Worm (Caenorhabditis elegans) whole organism, L3 larva: ENCODE data around the gene Y71H2AM.14.

ENCODE experiments used
- ZK546.5 ChIP-seq: sonication (generic microtip); optimal IDR thresholded peaks from 2 replicates; lab custom pipeline; 2017; ENCODE audit warnings: missing biosample characterization, missing genetic modification characterization
- ama-1 ChIP-seq: fragments of 150-350 bp; optimal IDR thresholded peaks from 2 replicates; lab custom pipeline; 2018
- ceh-16 ChIP-seq: sonication (generic microtip); optimal IDR thresholded peaks from 2 replicates; lab custom pipeline; 2017; ENCODE audit warnings: missing biosample characterization, missing genetic modification characterization
- ceh-82 ChIP-seq: fragments of 150-350 bp; optimal IDR thresholded peaks from 2 replicates; lab custom pipeline; 2014; ENCODE audit warnings: missing biosample characterization, missing genetic modification characterization
- ceh-9 ChIP-seq: sonication (generic microtip); optimal IDR thresholded peaks from 2 replicates; lab custom pipeline; 2018; ENCODE audit warnings: missing biosample characterization, missing genetic modification characterization
- daf-12 ChIP-seq: fragments of 150-350 bp; optimal IDR thresholded peaks from 2 replicates; lab custom pipeline; 2014; ENCODE audit warnings: missing biosample characterization, missing genetic modification reagents, missing genetic modification characterization
- egl-5 ChIP-seq: fragments of 150-350 bp; optimal IDR thresholded peaks from 2 replicates; lab custom pipeline; 2017; ENCODE audit warnings: missing biosample characterization, missing genetic modification reagents, missing genetic modification characterization, inconsistent platforms
- elt-1 ChIP-seq: fragments of 150-350 bp; optimal IDR thresholded peaks from 2 replicates; lab custom pipeline; 2014; ENCODE audit warnings: missing biosample characterization, missing genetic modification characterization
- elt-2 ChIP-seq: sonication (generic microtip); optimal IDR thresholded peaks from 2 replicates; lab custom pipeline; 2016; ENCODE audit warnings: missing genetic modification reagents, mild to moderate bottlenecking, missing genetic modification characterization, missing compliant biosample characterization
- eor-1 ChIP-seq, 2 experiments: fragments of 150-350 bp; optimal IDR thresholded peaks; 2 replicates each; lab custom pipeline; 2014 to 2018; ENCODE audit warnings: missing biosample characterization in 2 of 2, missing genetic modification characterization in 2 of 2
- fkh-10 ChIP-seq: sonication (generic microtip); optimal IDR thresholded peaks from 2 replicates; lab custom pipeline; 2017; ENCODE audit warnings: missing biosample characterization, missing genetic modification reagents, missing genetic modification characterization
- fkh-2 ChIP-seq: fragments of 150-350 bp; optimal IDR thresholded peaks from 2 replicates; lab custom pipeline; 2014; ENCODE audit warnings: missing biosample characterization, missing genetic modification reagents, missing genetic modification characterization
- fos-1 ChIP-seq: fragments of 150-350 bp; optimal IDR thresholded peaks from 2 replicates; lab custom pipeline; 2014; ENCODE audit warnings: missing biosample characterization, missing genetic modification characterization
- hmg-11 ChIP-seq: sonication (generic microtip); optimal IDR thresholded peaks from 2 replicates; lab custom pipeline; 2016; ENCODE audit warnings: missing genetic modification characterization, missing compliant biosample characterization
- jun-1 ChIP-seq: fragments of 150-350 bp; optimal IDR thresholded peaks from 2 replicates; lab custom pipeline; 2014; ENCODE audit warnings: missing biosample characterization, missing genetic modification reagents, missing genetic modification characterization
- lin-15B ChIP-seq: fragments of 150-350 bp; optimal IDR thresholded peaks from 2 replicates; lab custom pipeline; 2014; ENCODE audit warnings: missing biosample characterization, missing genetic modification characterization
- lin-39 ChIP-seq: fragments of 150-350 bp; optimal IDR thresholded peaks from 2 replicates; lab custom pipeline; 2018; ENCODE audit warnings: missing biosample characterization, missing genetic modification reagents, missing genetic modification characterization
- nfya-1 ChIP-seq: sonication (generic microtip); optimal IDR thresholded peaks from 2 replicates; lab custom pipeline; 2017; ENCODE audit warnings: missing genetic modification characterization, mild to moderate bottlenecking, missing compliant biosample characterization, antibody characterized with exemption, moderate library complexity; ENCODE audit not compliant: insufficient read depth
- nhr-11 ChIP-seq: fragments of 150-350 bp; optimal IDR thresholded peaks from 2 replicates; lab custom pipeline; 2014; ENCODE audit warnings: missing biosample characterization, missing genetic modification characterization
- nhr-12 ChIP-seq: fragments of 150-350 bp; optimal IDR thresholded peaks from 2 replicates; lab custom pipeline; 2014; ENCODE audit warnings: missing biosample characterization, missing genetic modification characterization
- nhr-23 ChIP-seq: fragments of 150-350 bp; optimal IDR thresholded peaks from 2 replicates; lab custom pipeline; 2014; ENCODE audit warnings: missing biosample characterization, missing genetic modification reagents, missing genetic modification characterization
- nhr-237 ChIP-seq: fragments of 150-350 bp; optimal IDR thresholded peaks from 2 replicates; lab custom pipeline; 2014; ENCODE audit warnings: missing biosample characterization, missing genetic modification characterization
- nhr-25 ChIP-seq: sonication (generic microtip); optimal IDR thresholded peaks from 2 replicates; lab custom pipeline; 2017; ENCODE audit warnings: missing biosample characterization, missing genetic modification characterization
- nhr-28 ChIP-seq: fragments of 150-350 bp; optimal IDR thresholded peaks from 2 replicates; lab custom pipeline; 2014; ENCODE audit warnings: missing biosample characterization, missing genetic modification characterization
- nhr-67 ChIP-seq: fragments of 150-350 bp; optimal IDR thresholded peaks from 2 replicates; lab custom pipeline; 2014; ENCODE audit warnings: missing biosample characterization, missing genetic modification characterization
- nhr-76 ChIP-seq: fragments of 150-350 bp; sonication (generic microtip); optimal IDR thresholded peaks from 5 replicates; lab custom pipeline; 2014; ENCODE audit warnings: missing biosample characterization, missing genetic modification characterization
- nhr-77 ChIP-seq: fragments of 150-350 bp; optimal IDR thresholded peaks from 2 replicates; lab custom pipeline; 2014; ENCODE audit warnings: missing biosample characterization, missing genetic modification characterization
- pha-4 ChIP-seq: fragments of 150-350 bp; optimal IDR thresholded peaks from 2 replicates; lab custom pipeline; 2014; ENCODE audit warnings: missing biosample characterization, missing genetic modification reagents, missing genetic modification characterization
- sea-2 ChIP-seq: fragments of 150-350 bp; sonication (generic microtip); optimal IDR thresholded peaks from 4 replicates; lab custom pipeline; 2014; ENCODE audit warnings: missing biosample characterization, missing genetic modification reagents, missing genetic modification characterization
- snpc-4 ChIP-seq: fragments of 150-350 bp; optimal IDR thresholded peaks from 2 replicates; lab custom pipeline; 2014; ENCODE audit warnings: missing biosample characterization, missing genetic modification characterization
- tbx-2 ChIP-seq: sonication (generic microtip); optimal IDR thresholded peaks from 2 replicates; lab custom pipeline; 2016; ENCODE audit warnings: mild to moderate bottlenecking, missing genetic modification characterization, missing compliant biosample characterization
- unc-39 ChIP-seq: sonication (generic microtip); optimal IDR thresholded peaks from 4 replicates; lab custom pipeline; 2017; ENCODE audit warnings: missing biosample characterization, missing genetic modification characterization
- unc-62 ChIP-seq: fragments of 150-350 bp; sonication (generic microtip); optimal IDR thresholded peaks from 4 replicates; lab custom pipeline; 2014; ENCODE audit warnings: missing biosample characterization, missing genetic modification reagents, missing genetic modification characterization
- zag-1 ChIP-seq: fragments of 150-350 bp; optimal IDR thresholded peaks from 2 replicates; lab custom pipeline; 2014; ENCODE audit warnings: missing biosample characterization, missing genetic modification characterization
- ztf-4 ChIP-seq: fragments of 150-350 bp; optimal IDR thresholded peaks from 2 replicates; lab custom pipeline; 2014; ENCODE audit warnings: missing biosample characterization, missing genetic modification characterization

Gene Y71H2AM.14

DNA sequence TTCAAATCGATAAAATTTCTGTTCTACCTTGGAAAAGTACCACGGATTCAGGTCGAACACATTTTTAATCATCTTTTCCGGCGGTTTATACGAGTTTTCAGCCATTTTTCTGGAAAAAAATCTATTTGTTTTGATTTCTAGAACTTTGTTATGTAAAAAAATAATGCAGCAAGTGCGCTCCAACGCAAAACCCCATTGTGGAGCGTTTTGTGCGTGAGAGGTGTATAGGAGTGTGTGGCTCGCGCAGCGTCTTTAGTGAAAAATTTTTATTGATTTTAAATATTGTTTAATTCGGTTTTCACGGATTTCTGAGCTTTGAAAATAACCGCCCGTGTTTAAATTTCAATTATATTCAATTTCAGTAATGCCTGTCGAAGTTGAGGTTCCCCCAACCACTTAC is 39.4 kb upstream of the Y71H2AM.14 start, which contains the start of gene Y71H2AM.20 (continued):
- TF ChIP-seq daf-12 = no peak
- TF ChIP-seq ztf-4 = peak; percentile 75
- no peak for TF ChIP-seq zag-1
- peak; percentile 92 for TF ChIP-seq nhr-25 (tag; lab: Kevin White, UChicago)
- peak; percentile 24 for TF ChIP-seq nhr-67
- no peak for TF ChIP-seq nhr-12
- TF ChIP-seq unc-39 (tag; lab: Kevin White, UChicago) = no peak
- no peak for TF ChIP-seq sea-2 (GFP tag; lab: Kevin White, UChicago)
- no peak for TF ChIP-seq ama-1
- peak; percentile 100 for TF ChIP-seq pha-4 (tag; lab: Kevin White, UChicago)
- TF ChIP-seq unc-62 (GFP tag; lab: Kevin White, UChicago) = peak; percentile 73
- peak; percentile 76 for TF ChIP-seq tbx-2 (tag; lab: Kevin White, UChicago)
- peak; percentile 60 for TF ChIP-seq nhr-76
- no peak for TF ChIP-seq ceh-9 (tag; lab: Kevin White, UChicago)
- peak; percentile 23 for TF ChIP-seq fkh-2 (tag; lab: Kevin White, UChicago)
- peak; percentile 90 for TF ChIP-seq fos-1 (tag; lab: Kevin White, UChicago)
- TF ChIP-seq nhr-237 (tag; lab: Kevin White, UChicago) = no peak
- TF ChIP-seq nhr-28 (tag; lab: Kevin White, UChicago) = no peak
- peak; percentile 82 for TF ChIP-seq egl-5 (tag; lab: Kevin White, UChicago)
- peak; percentile 91 for TF ChIP-seq fkh-10 (GFP tag; lab: Kevin White, UChicago)

DNA sequence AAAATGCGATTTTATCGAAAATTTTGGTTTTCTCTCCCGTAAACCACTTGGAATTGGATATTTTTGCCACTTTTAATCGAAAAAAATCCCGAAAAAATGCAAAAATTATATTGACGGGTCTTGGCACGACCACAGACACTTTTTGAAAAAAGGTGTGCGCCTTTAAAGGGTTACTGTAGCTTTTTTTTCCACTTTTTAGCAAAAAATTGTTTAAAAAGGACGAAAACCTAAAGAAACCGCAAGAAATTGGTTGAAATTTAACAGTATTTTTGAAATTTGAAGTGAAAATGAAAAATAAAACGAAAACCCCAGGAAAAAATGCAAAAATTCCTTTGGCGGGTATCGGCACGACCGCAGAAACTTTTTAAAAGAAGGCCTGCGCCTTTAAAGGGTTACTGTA is 35.4 kb upstream of the Y71H2AM.14 start:
- TF ChIP-seq pha-4 (tag; lab: Kevin White, UChicago) (no peak), sea-2 (GFP tag; lab: Kevin White, UChicago) (no peak), ceh-16 (tag; lab: Kevin White, UChicago) (no peak), nhr-12 (no peak), ceh-82 (tag; lab: Kevin White, UChicago) (no peak), daf-12 (no peak), jun-1 (tag; lab: Kevin White, UChicago) (no peak), elt-2 (tag; lab: Kevin White, UChicago) (no peak), tbx-2 (tag; lab: Kevin White, UChicago) (no peak), nhr-23 (tag; lab: Kevin White, UChicago) (no peak), fkh-10 (GFP tag; lab: Kevin White, UChicago) (no peak), ZK546.5 (no peak), elt-1 (tag; lab: Kevin White, UChicago) (no peak)

DNA sequence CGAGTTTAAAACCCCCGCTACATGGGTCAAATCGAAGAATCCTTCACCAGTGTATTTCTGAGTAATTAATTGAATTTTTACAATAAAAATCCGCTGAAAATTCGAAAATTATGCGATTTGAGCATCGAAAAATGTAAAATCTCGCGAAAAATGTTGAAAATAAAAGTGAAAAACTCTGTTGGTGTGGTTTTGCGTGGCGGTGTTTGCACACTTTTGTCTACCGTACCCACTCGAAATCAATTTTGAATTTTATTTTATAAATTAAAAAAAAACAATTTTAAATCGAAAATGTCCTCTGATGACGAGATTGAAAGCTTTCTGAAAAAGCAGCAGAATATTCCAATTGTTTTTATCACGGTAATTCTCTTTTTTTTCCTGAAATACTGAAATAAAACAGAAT is 34.3 kb upstream of the Y71H2AM.14 start, which contains the start of gene Y71H2AM.6:
Gene Y71H2AM.6 (plus strand): TSS at position 264 of the 400 bp plus-strand sequence.
- TF ChIP-seq pha-4 (tag; lab: Kevin White, UChicago) (peak; percentile 59), unc-62 (GFP tag; lab: Kevin White, UChicago) (no peak), elt-2 (tag; lab: Kevin White, UChicago) (peak; percentile 1), snpc-4 (peak; percentile 19), ceh-16 (tag; lab: Kevin White, UChicago) (no peak), lin-15B (tag; lab: Kevin White, UChicago) (peak; percentile 64), nfya-1 (tag; lab: Kevin White, UChicago) (peak; percentile 69), nhr-23 (tag; lab: Kevin White, UChicago) (peak; percentile 5)

DNA sequence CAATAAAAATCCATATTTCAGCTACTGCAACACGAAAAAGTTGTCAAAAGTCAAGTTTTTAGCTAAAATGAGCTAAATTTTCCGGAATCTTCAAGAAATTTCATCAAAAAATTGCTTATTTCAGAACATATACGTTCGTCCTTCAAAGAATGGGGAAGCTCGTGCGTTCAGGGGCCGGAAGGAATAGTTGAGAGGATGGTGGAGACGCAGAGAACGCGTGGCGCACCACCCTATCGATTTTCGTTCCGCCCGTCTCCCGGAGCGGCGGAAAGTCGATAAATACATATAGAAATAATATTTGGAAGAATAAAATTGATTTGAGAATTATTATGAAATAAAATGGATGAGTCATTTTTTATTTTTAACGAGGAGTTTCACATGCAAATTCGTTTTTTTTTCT is 33.8 kb upstream of the Y71H2AM.14 start:
- TF ChIP-seq lin-39 (tag; lab: Kevin White, UChicago) = peak; percentile 33
- TF ChIP-seq ztf-4 = no peak
- TF ChIP-seq elt-1 (tag; lab: Kevin White, UChicago) = no peak
- peak; percentile 59 for TF ChIP-seq sea-2 (GFP tag; lab: Kevin White, UChicago)
- peak; percentile 22 for TF ChIP-seq hmg-11
- TF ChIP-seq nfya-1 (tag; lab: Kevin White, UChicago) = peak; percentile 31

DNA sequence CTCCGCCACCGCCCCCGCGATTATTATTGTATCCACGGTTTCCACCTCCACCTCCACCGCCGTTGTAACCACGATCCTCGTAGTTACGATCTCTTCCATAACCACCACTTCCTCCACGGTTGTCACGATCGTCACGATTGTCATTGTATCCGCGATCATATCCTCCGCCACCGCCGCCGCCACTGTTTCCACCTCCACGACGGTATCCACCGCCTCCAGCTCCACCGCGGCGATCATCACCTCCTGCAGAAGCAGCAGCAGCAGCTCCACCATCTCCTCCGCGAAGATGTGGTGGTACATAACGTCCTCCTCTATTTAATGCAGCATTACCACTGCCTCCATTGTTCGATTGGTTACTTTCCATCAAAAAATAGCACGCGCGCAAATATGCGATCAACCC is 32.2 kb upstream of the Y71H2AM.14 start, which contains the start of gene laf-1:
Gene laf-1 (minus strand): TSS at position 399 of the 400 bp plus-strand sequence.
- no peak for TF ChIP-seq nhr-77 (tag; lab: Kevin White, UChicago)
- no peak for TF ChIP-seq unc-39 (tag; lab: Kevin White, UChicago)
- TF ChIP-seq jun-1 (tag; lab: Kevin White, UChicago) = no peak
- no peak for TF ChIP-seq eor-1 (tag; optimal IDR thresholded peaks at IDR 0.05; lab: Kevin White, UChicago)
- TF ChIP-seq nhr-23 (tag; lab: Kevin White, UChicago) = no peak
- TF ChIP-seq nhr-11 (tag; lab: Kevin White, UChicago) = no peak
- TF ChIP-seq nfya-1 (tag; lab: Kevin White, UChicago) = no peak
- TF ChIP-seq fkh-2 (tag; lab: Kevin White, UChicago) = no peak
- no peak for TF ChIP-seq daf-12
